Fruit fly (Drosophila melanogaster) S2 (cell line): ENCODE data around the gene Tet.

Experiments used
- CG8478 ChIP-seq: fragments of >200 bp; optimal IDR thresholded peaks from 2 replicates; lab custom pipeline; 2018
- CTCF ChIP-seq, 2 experiments: fragments of >200 bp; optimal IDR thresholded peaks; 2 replicates each; lab custom pipeline; 2018

DNA sequence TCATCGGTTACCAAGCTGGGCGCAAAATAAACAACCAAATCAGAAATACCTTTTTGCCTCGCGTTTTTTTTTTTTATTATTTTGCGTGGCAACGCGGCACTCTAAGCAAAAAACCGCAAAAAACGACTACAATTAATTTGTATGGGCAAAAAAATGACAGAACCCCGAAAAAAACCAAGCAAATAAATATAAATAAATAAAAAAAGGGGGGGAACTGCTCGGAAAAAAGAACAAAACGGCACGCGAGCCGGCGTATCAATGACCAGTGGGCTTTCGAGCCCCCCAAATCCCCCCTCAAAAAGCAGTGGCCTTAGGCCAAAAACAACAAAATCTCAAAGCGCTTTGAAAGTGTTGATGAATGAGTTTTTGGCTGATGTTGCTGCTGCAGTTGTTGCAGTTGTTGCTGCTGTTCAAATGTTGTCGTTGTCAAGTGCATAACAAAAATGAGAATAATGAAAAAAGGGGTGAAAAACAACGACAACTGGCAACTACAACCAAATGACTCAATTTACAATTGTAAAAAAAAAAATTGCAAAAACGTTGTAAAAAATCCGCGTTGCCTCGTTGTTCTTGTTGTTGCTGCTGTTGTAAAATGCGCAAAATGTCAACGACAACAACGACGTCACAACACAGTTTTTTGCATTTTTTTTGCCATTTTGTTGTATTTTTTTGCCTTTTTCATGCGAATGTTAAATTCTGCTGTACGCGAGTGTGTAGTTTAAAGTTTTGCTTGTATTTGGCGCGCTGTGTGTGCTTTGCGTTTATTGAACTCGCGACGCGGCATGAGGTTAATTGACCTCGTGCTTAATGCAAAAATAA lies 73.6 kb downstream of the Tet start:
- TF ChIP-seq CG8478 (lab: Kevin White, UChicago), result no peak
- TF ChIP-seq CTCF (optimal IDR thresholded peaks at IDR 0.05; lab: Kevin White, UChicago), result no peak
